Worm (Caenorhabditis elegans) whole organism, mixed stage, embryonic: ENCODE data around the gene T26C5.2.

Source experiments
- M03D4.4 ChIP-seq: sonication (generic microtip); optimal IDR thresholded peaks from 2 replicates; lab custom pipeline; 2017; ENCODE audit warnings: mild to moderate bottlenecking, missing genetic modification characterization, missing compliant biosample characterization
- blmp-1 ChIP-seq: fragments of 150-350 bp; optimal IDR thresholded peaks from 2 replicates; lab custom pipeline; 2014; ENCODE audit warnings: missing biosample characterization, missing genetic modification characterization
- ceh-43 ChIP-seq: fragments of 200-800 bp; sonication (Bioruptor generic); optimal IDR thresholded peaks from 2 replicates; lab custom pipeline; 2018; ENCODE audit warnings: mild to moderate bottlenecking, missing genetic modification characterization, moderate library complexity, missing compliant biosample characterization
- ceh-83 ChIP-seq: fragments of 200-800 bp; sonication (Bioruptor generic); optimal IDR thresholded peaks from 2 replicates; lab custom pipeline; 2018; ENCODE audit warnings: mild to moderate bottlenecking, missing genetic modification characterization, missing compliant biosample characterization
- ces-1 ChIP-seq: fragments of 150-350 bp; optimal IDR thresholded peaks from 2 replicates; lab custom pipeline; 2014; ENCODE audit warnings: missing biosample characterization, missing genetic modification reagents, missing genetic modification characterization
- cnd-1 ChIP-seq: fragments of 200-800 bp; sonication (Bioruptor generic); optimal IDR thresholded peaks from 2 replicates; lab custom pipeline; 2018; ENCODE audit warnings: mild to moderate bottlenecking, missing genetic modification characterization, missing compliant biosample characterization
- drap-1 ChIP-seq: fragments of 200-800 bp; sonication (Bioruptor generic); optimal IDR thresholded peaks from 3 replicates; lab custom pipeline; 2018; ENCODE audit warnings: mild to moderate bottlenecking, missing genetic modification characterization, missing compliant biosample characterization
- elt-1 ChIP-seq: sonication (generic microtip); optimal IDR thresholded peaks from 2 replicates; lab custom pipeline; 2017; ENCODE audit warnings: missing genetic modification characterization, mild to moderate bottlenecking, missing compliant biosample characterization, antibody characterized with exemption, moderate library complexity, borderline replicate concordance; ENCODE audit not compliant: insufficient read depth
- flh-1 ChIP-seq: fragments of 200-800 bp; sonication (Bioruptor generic); optimal IDR thresholded peaks from 2 replicates; lab custom pipeline; 2018; ENCODE audit warnings: mild to moderate bottlenecking, missing genetic modification characterization, moderate library complexity, missing compliant biosample characterization
- ham-2 ChIP-seq: fragments of 200-800 bp; sonication (Bioruptor generic); optimal IDR thresholded peaks from 2 replicates; lab custom pipeline; 2018; ENCODE audit warnings: mild to moderate bottlenecking, missing genetic modification characterization, missing compliant biosample characterization
- hlh-1 ChIP-seq: fragments of 150-350 bp; optimal IDR thresholded peaks from 2 replicates; lab custom pipeline; 2014; ENCODE audit warnings: missing biosample characterization, missing genetic modification reagents, missing genetic modification characterization
- lin-13 ChIP-seq: fragments of 150-350 bp; optimal IDR thresholded peaks from 2 replicates; lab custom pipeline; 2014; ENCODE audit warnings: missing biosample characterization, missing genetic modification characterization
- lin-32 ChIP-seq: fragments of 200-800 bp; sonication (Bioruptor generic); optimal IDR thresholded peaks from 2 replicates; lab custom pipeline; 2018; ENCODE audit warnings: mild to moderate bottlenecking, missing genetic modification characterization, missing compliant biosample characterization
- lsy-2 ChIP-seq: fragments of 150-350 bp; optimal IDR thresholded peaks from 2 replicates; lab custom pipeline; 2014; ENCODE audit warnings: missing biosample characterization, missing genetic modification characterization
- mab-5 ChIP-seq: fragments of 150-350 bp; optimal IDR thresholded peaks from 2 replicates; lab custom pipeline; 2014; ENCODE audit warnings: missing biosample characterization, missing genetic modification characterization
- mep-1 ChIP-seq: fragments of 150-350 bp; optimal IDR thresholded peaks from 2 replicates; lab custom pipeline; 2017; ENCODE audit warnings: missing biosample characterization, missing genetic modification reagents, missing genetic modification characterization, inconsistent platforms
- mls-2 ChIP-seq: sonication (generic microtip); optimal IDR thresholded peaks from 2 replicates; lab custom pipeline; 2016; ENCODE audit warnings: mild to moderate bottlenecking, missing genetic modification characterization, moderate library complexity, missing compliant biosample characterization
- nhr-12 ChIP-seq: fragments of 150-350 bp; optimal IDR thresholded peaks from 2 replicates; lab custom pipeline; 2014; ENCODE audit warnings: missing biosample characterization, missing genetic modification characterization
- nhr-2 ChIP-seq: fragments of 150-350 bp; optimal IDR thresholded peaks from 2 replicates; lab custom pipeline; 2014; ENCODE audit warnings: missing biosample characterization, missing genetic modification characterization
- nhr-237 ChIP-seq: fragments of 150-350 bp; optimal IDR thresholded peaks from 2 replicates; lab custom pipeline; 2014; ENCODE audit warnings: missing biosample characterization, missing genetic modification characterization
- nhr-28 ChIP-seq: fragments of 150-350 bp; optimal IDR thresholded peaks from 2 replicates; lab custom pipeline; 2014; ENCODE audit warnings: missing biosample characterization, missing genetic modification characterization
- pha-4 ChIP-seq: fragments of 150-350 bp; optimal IDR thresholded peaks from 2 replicates; lab custom pipeline; 2018; ENCODE audit warnings: missing biosample characterization, missing genetic modification reagents, missing genetic modification characterization
- sem-2 ChIP-seq: fragments of 200-800 bp; sonication (Bioruptor generic); optimal IDR thresholded peaks from 2 replicates; lab custom pipeline; 2018; ENCODE audit warnings: mild to moderate bottlenecking, missing genetic modification characterization, missing compliant biosample characterization
- sptf-1 ChIP-seq: sonication (generic microtip); optimal IDR thresholded peaks from 2 replicates; lab custom pipeline; 2017; ENCODE audit warnings: mild to moderate bottlenecking, missing genetic modification characterization, moderate library complexity, missing compliant biosample characterization
- tbx-8 ChIP-seq: fragments of 200-800 bp; sonication (Bioruptor generic); optimal IDR thresholded peaks from 2 replicates; lab custom pipeline; 2018; ENCODE audit warnings: mild to moderate bottlenecking, missing genetic modification characterization, moderate library complexity, missing compliant biosample characterization
- unc-39 ChIP-seq: fragments of 150-350 bp; optimal IDR thresholded peaks from 2 replicates; lab custom pipeline; 2014; ENCODE audit warnings: missing biosample characterization, missing genetic modification characterization
- unc-62 ChIP-seq: fragments of 150-350 bp; optimal IDR thresholded peaks from 2 replicates; lab custom pipeline; 2014; ENCODE audit warnings: missing biosample characterization, missing genetic modification reagents, missing genetic modification characterization
- zip-8 ChIP-seq: fragments of 150-350 bp; optimal IDR thresholded peaks from 2 replicates; lab custom pipeline; 2014; ENCODE audit warnings: missing biosample characterization, missing genetic modification characterization
- ztf-11 ChIP-seq: fragments of 150-350 bp; optimal IDR thresholded peaks from 2 replicates; lab custom pipeline; 2014; ENCODE audit warnings: missing biosample characterization, missing genetic modification characterization

The T26C5.2 gene

DNA sequence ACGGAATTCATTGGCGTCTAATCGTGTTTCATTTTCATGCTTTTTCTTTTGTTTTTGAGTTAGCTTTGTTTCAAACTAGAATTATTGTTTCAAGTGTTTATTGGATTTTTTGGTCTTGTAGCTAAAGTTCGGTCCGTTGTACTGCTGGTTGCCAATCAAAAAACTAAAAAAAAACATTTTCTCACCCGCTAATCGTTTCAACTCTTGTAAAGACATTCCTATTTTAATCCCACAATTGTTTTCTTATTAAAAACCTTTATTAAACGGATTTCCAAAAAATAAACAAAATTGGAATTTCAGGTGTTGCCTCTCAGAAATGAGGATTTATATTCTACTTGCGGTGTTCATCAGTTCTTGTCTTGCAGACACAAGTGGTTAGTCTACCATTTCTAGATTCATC lies at the start of gene T26C5.2:
Gene T26C5.2 (plus strand): TSS at position 301 of the 400 bp plus-strand sequence.
- TF ChIP-seq M03D4.4 (tag; lab: Kevin White, UChicago) (no peak), sptf-1 (tag; lab: Kevin White, UChicago) (no peak), pha-4 (tag; lab: Kevin White, UChicago) (no peak), flh-1 (GFP tag; lab: Kevin White, UChicago) (no peak), unc-39 (tag; lab: Kevin White, UChicago) (no peak), ztf-11 (tag; lab: Kevin White, UChicago) (no peak), nhr-12 (tag; lab: Kevin White, UChicago) (no peak), mep-1 (tag; lab: Kevin White, UChicago) (no peak), ceh-83 (GFP tag; lab: Kevin White, UChicago) (no peak), tbx-8 (GFP tag; lab: Kevin White, UChicago) (no peak), drap-1 (GFP tag; lab: Kevin White, UChicago) (no peak), mab-5 (tag; lab: Kevin White, UChicago) (no peak), nhr-2 (no peak)
- TF ChIP-seq, all 35 proteins: peak for 0

DNA sequence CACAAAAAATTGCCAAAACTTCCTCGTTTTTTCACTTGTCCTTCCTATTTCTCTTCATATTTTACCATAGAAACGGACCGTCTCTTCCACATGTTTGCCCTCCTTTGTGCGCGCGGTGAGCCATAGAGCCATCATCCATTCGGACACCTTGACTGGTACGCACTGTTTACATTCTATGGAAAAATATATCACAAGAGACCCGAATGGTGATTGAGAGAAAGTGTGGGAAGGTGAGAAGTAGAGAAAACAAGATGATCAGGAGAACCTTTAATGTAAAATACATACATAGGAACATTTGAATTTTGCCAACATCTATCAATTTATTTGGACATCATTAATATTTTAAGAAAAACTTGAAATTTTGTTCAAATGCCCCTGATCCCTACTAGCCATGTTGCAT lies 47.1 kb upstream of the T26C5.2 start:
- TF ChIP-seq sem-2 (GFP tag; lab: Kevin White, UChicago): no peak
- TF ChIP-seq pha-4 (tag; lab: Kevin White, UChicago): peak; percentile 53

DNA sequence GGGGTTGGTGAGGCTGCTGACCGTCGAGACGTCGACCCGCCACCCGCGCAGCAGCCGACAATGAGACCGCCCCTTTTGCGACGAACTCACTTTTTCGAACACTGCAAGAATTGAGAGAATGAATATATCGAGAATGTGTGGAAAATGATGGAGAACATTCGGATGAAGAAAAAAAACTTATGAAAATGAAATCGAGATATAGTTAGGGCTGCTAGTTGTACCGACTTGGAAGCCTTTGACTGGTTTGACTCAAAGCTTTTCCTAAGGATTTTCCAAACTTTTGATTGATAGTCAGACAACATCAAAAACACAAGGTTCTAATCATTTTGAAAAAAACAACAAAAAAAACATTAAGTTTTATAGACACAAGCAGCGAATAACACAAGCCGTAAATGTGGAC lies 44.6 kb upstream of the T26C5.2 start, which contains the start of gene sym-2:
Gene sym-2 (minus strand): TSS at position 101 of the 400 bp plus-strand sequence.
- TF ChIP-seq lsy-2 (tag; lab: Kevin White, UChicago) (no peak), nhr-12 (tag; lab: Kevin White, UChicago) (no peak), lin-32 (GFP tag; lab: Kevin White, UChicago) (no peak), sem-2 (GFP tag; lab: Kevin White, UChicago) (no peak), blmp-1 (tag; lab: Kevin White, UChicago) (no peak), cnd-1 (tag; lab: Kevin White, UChicago) (no peak), zip-8 (no peak), ceh-43 (GFP tag; lab: Kevin White, UChicago) (no peak), ceh-83 (GFP tag; lab: Kevin White, UChicago) (no peak), nhr-237 (tag; lab: Kevin White, UChicago) (no peak), unc-39 (tag; lab: Kevin White, UChicago) (no peak), ham-2 (GFP tag; lab: Kevin White, UChicago) (no peak)

DNA sequence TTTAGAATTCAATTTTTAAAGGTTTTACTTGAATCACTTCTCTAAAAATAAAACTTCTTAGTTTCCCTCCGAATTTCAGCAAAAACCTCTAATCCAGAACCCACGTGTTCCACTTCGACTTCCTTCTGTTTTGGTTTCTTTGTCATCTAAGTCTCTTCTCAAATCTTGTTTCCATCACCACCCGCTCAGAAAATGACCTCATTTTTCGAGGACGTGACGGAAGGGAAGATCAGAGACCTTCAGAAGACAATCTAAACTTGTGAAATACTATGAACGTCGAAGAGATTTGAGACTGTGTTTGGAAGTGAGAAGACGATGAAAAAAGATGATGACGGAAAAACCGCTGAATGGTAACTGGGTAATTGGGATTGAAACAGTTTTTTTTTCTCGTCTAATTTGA lies 43.4 kb upstream of the T26C5.2 start:
- TF ChIP-seq M03D4.4 (tag; lab: Kevin White, UChicago): no peak
- no peak for TF ChIP-seq unc-39 (tag; lab: Kevin White, UChicago)
- no peak for TF ChIP-seq sem-2 (GFP tag; lab: Kevin White, UChicago)
- TF ChIP-seq mls-2: no peak
- TF ChIP-seq lsy-2 (tag; lab: Kevin White, UChicago): no peak
- no peak for TF ChIP-seq elt-1 (tag; lab: Kevin White, UChicago)
- TF ChIP-seq lin-32 (GFP tag; lab: Kevin White, UChicago): no peak
- no peak for TF ChIP-seq ces-1 (GFP tag; lab: Kevin White, UChicago)
- TF ChIP-seq nhr-12 (tag; lab: Kevin White, UChicago): no peak
- TF ChIP-seq unc-62 (GFP tag; lab: Kevin White, UChicago): no peak
- TF ChIP-seq nhr-28 (tag; lab: Kevin White, UChicago): no peak
- no peak for TF ChIP-seq tbx-8 (GFP tag; lab: Kevin White, UChicago)
- no peak for TF ChIP-seq zip-8
- no peak for TF ChIP-seq sptf-1 (tag; lab: Kevin White, UChicago)
- TF ChIP-seq lin-13 (tag; lab: Kevin White, UChicago): no peak
- TF ChIP-seq cnd-1 (tag; lab: Kevin White, UChicago): no peak
- TF ChIP-seq ceh-43 (GFP tag; lab: Kevin White, UChicago): no peak

DNA sequence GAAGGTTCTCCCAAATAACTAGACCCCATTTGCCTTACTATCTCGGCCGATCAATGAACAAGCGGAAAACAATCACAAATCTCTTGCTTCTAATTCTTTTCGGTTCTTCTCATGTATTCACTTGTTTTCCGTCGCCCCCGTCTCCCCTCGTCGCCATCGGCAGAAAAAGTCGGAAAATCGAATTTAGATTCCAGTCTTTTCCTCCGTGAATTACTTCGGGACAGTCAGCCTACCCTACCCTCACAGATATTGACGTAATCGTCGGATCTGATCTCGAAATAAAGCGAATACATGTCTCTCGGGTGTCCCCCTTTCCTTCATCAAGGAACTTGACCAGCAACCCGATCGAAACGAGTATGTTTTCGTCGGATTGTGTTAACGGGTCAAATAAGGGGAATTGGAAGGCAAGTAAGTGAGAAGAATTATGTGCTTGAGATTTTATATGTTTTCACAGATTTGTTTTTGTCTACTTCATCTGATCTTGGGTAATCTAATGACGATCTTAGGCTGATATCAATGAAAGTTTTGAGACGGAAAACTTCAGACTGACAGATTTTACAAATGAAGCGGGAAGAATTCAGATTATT lies 42.4 kb upstream of the T26C5.2 start:
- TF ChIP-seq blmp-1 (tag; lab: Kevin White, UChicago) (no peak), unc-62 (GFP tag; lab: Kevin White, UChicago) (no peak), ceh-43 (GFP tag; lab: Kevin White, UChicago) (no peak), mab-5 (tag; lab: Kevin White, UChicago) (no peak), hlh-1 (tag; lab: Kevin White, UChicago) (no peak), ztf-11 (tag; lab: Kevin White, UChicago) (no peak), ceh-83 (GFP tag; lab: Kevin White, UChicago) (no peak), lin-13 (tag; lab: Kevin White, UChicago) (no peak), elt-1 (tag; lab: Kevin White, UChicago) (peak; percentile 71), M03D4.4 (tag; lab: Kevin White, UChicago) (no peak), ham-2 (GFP tag; lab: Kevin White, UChicago) (peak; percentile 31), flh-1 (GFP tag; lab: Kevin White, UChicago) (no peak), pha-4 (tag; lab: Kevin White, UChicago) (no peak), lsy-2 (tag; lab: Kevin White, UChicago) (no peak)
